Fruit fly (Drosophila melanogaster): ENCODE data around the gene eIF3a.

Gene eIF3a

DNA sequence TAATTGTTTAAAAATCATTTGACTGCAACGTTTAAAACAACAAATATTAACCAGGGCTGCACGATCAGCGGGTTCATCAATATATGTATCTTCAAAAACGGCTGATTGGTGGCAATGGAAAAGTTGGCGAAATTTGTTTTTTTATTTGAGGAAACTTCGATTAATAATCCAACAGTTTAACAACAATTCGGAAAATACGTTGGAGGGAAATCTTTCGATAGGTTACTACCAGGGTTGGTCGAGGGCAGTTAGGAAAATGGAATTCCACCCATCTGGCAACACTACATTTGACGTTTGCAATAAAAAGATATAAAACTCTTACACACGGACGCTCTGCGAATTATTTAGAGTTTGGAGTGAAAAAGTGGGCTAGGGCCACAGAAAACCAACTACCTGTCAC is 3.4 kb upstream of the eIF3a start, which contains the start of the genes Lipt2 and CG14650 (continued):
- TF ChIP-seq z (GFP tag; IDR thresholded peaks at IDR 0.05) (no peak), esg (GFP tag; conservative IDR thresholded peaks at IDR 0.05) (no peak), CG5245 (GFP tag; optimal IDR thresholded peaks at IDR 0.05) (no peak), CG6854 (GFP tag; optimal IDR thresholded peaks at IDR 0.05) (no peak), kah (GFP tag; optimal IDR thresholded peaks at IDR 0.05) (no peak), chm (GFP tag; IDR thresholded peaks at IDR 0.05) (no peak), CG9215 (GFP tag; IDR thresholded peaks at IDR 0.05) (peak; percentile 30; the same call in 1 of the 2 replicates), Bgb (GFP tag; IDR thresholded peaks at IDR 0.05; ENCODE audit: partially characterized antibody) (0 out of 2 replicates have a peak, but pooled peaks have one; percentile 21), Dp (GFP tag; optimal IDR thresholded peaks at IDR 0.05) (peak; percentile 62), Hr39 (optimal IDR thresholded peaks at IDR 0.05) (no peak), CG32767 (GFP tag; IDR thresholded peaks at IDR 0.05) (no peak), E2f1 (GFP tag; IDR thresholded peaks at IDR 0.05) (0 out of 2 replicates have a peak, but pooled peaks have one; percentile 9), Oli (tag; optimal IDR thresholded peaks at IDR 0.05) (no peak), CG10267 (tag; optimal IDR thresholded peaks at IDR 0.05) (peak; percentile 60), CG12769 (tag; optimal IDR thresholded peaks at IDR 0.05) (no peak), CG6654 (GFP tag; optimal IDR thresholded peaks at IDR 0.05) (no peak), Lim3 (GFP tag; IDR thresholded peaks at IDR 0.05) (no peak), MTF-1 (GFP tag; optimal IDR thresholded peaks at IDR 0.05; ENCODE audit: borderline replicate concordance) (no peak), mld (GFP tag; IDR thresholded peaks at IDR 0.05; ENCODE audit: partially characterized antibody) (no peak), CG10209 (GFP tag; optimal IDR thresholded peaks at IDR 0.05) (peak; percentile 47), ftz-f1 (GFP tag; optimal IDR thresholded peaks at IDR 0.05) (peak; percentile 36), CG4820 (GFP tag; optimal IDR thresholded peaks at IDR 0.05) (peak; percentile 20), CG10431 (GFP tag; optimal IDR thresholded peaks at IDR 0.05) (no peak), Dbx (GFP tag; IDR thresholded peaks at IDR 0.05) (0 out of 3 replicates have a peak, but pooled peaks have one; percentile 19), CG12299 (tag; optimal IDR thresholded peaks at IDR 0.05) (peak; percentile 62), CG10543 (GFP tag; optimal IDR thresholded peaks at IDR 0.05) (peak; percentile 52), CG32532 (GFP tag; IDR thresholded peaks at IDR 0.05) (peak; percentile 56), Hmx (GFP tag; optimal IDR thresholded peaks at IDR 0.05) (no peak), Sox102F (GFP tag; optimal IDR thresholded peaks at IDR 0.05) (no peak), CG10147 (GFP tag; optimal IDR thresholded peaks at IDR 0.05) (peak; percentile 58), org-1 (GFP tag; optimal IDR thresholded peaks at IDR 0.05) (no peak), CoRest (tag; optimal IDR thresholded peaks at IDR 0.05) (no peak), ken (GFP tag; IDR thresholded peaks at IDR 0.05) (no peak), Lhr (GFP tag; optimal IDR thresholded peaks at IDR 0.05) (peak; percentile 31), sima (GFP tag; optimal IDR thresholded peaks at IDR 0.05) (peak; percentile 14), CG30431 (GFP tag; optimal IDR thresholded peaks at IDR 0.05) (no peak), az2 (GFP tag; optimal IDR thresholded peaks at IDR 0.05) (peak; percentile 47), Xrp1 (GFP tag; IDR thresholded peaks at IDR 0.05) (0 out of 2 replicates have a peak, but pooled peaks have one; percentile 36), sens-2 (GFP tag; IDR thresholded peaks at IDR 0.05) (no peak), nerfin-2 (GFP tag; IDR thresholded peaks at IDR 0.05; ENCODE audit: partially characterized antibody) (no peak), CG5180 (GFP tag; optimal IDR thresholded peaks at IDR 0.05) (no peak), CG7556 (GFP tag; optimal IDR thresholded peaks at IDR 0.05) (peak; percentile 10), CG6765 (GFP tag; optimal IDR thresholded peaks at IDR 0.05) (no peak), CG8924 (tag; optimal IDR thresholded peaks at IDR 0.05) (peak; percentile 74), jing (GFP tag; optimal IDR thresholded peaks at IDR 0.05) (no peak), abd-A (tag; optimal IDR thresholded peaks at IDR 0.05) (no peak), Side (GFP tag; optimal IDR thresholded peaks at IDR 0.05) (peak; percentile 59), CG9797 (GFP tag; optimal IDR thresholded peaks at IDR 0.05) (peak; percentile 59), CG10274 (GFP tag; optimal IDR thresholded peaks at IDR 0.05) (no peak), CG4328 (GFP tag; optimal IDR thresholded peaks at IDR 0.05) (no peak), schlank (tag; optimal IDR thresholded peaks at IDR 0.05) (no peak)

Data from whole organism, embryonic.